Fruit fly (Drosophila melanogaster) whole organism, adult: Measurements from ENCODE around the gene Taf10b.

Source experiments
- CG11617 ChIP-seq: fragments of 200-800 bp; sonication (Bioruptor generic); optimal IDR thresholded peaks from 2 replicates; lab custom pipeline; 2017; ENCODE audit warnings: mild to moderate bottlenecking, missing biosample characterization, missing genetic modification reagents, missing genetic modification characterization
- CG14711 ChIP-seq: fragments of 200-800 bp; sonication (Bioruptor generic); optimal IDR thresholded peaks from 2 replicates; lab custom pipeline; 2018; ENCODE audit warnings: missing biosample characterization, mild to moderate bottlenecking, missing genetic modification characterization, moderate library complexity
- CG1620 ChIP-seq: fragments of 200-800 bp; sonication (Bioruptor generic); optimal IDR thresholded peaks from 2 replicates; lab custom pipeline; 2016; ENCODE audit warnings: missing biosample characterization, missing genetic modification characterization
- CG5204 ChIP-seq: fragments of 200-800 bp; sonication (Bioruptor generic); optimal IDR thresholded peaks from 2 replicates; lab custom pipeline; 2016; ENCODE audit warnings: missing biosample characterization, missing genetic modification characterization
- CG7045 ChIP-seq: fragments of 200-800 bp; sonication (Bioruptor generic); optimal IDR thresholded peaks from 2 replicates; lab custom pipeline; 2017; ENCODE audit warnings: missing biosample characterization, mild to moderate bottlenecking, missing genetic modification characterization
- Clk ChIP-seq: fragments of 200-800 bp; sonication (Bioruptor generic); optimal IDR thresholded peaks from 2 replicates; lab custom pipeline; 2017; ENCODE audit warnings: missing biosample characterization, missing genetic modification characterization
- Hr96 ChIP-seq: fragments of 200-800 bp; sonication (Bioruptor generic); optimal IDR thresholded peaks from 2 replicates; lab custom pipeline; 2016; ENCODE audit warnings: missing biosample characterization, missing genetic modification characterization
- Mnt ChIP-seq: fragments of 200-800 bp; sonication (Bioruptor generic); optimal IDR thresholded peaks from 2 replicates; lab custom pipeline; 2016; ENCODE audit warnings: missing biosample characterization, mild to moderate bottlenecking, missing genetic modification characterization
- bab1 ChIP-seq: fragments of 200-800 bp; sonication (Bioruptor generic); optimal IDR thresholded peaks from 3 replicates; lab custom pipeline; 2019; ENCODE audit warnings: missing biosample characterization, mild to moderate bottlenecking, missing genetic modification characterization, moderate library complexity
- cnc ChIP-seq, 2 experiments: fragments of >200 bp; optimal IDR thresholded peaks; 2 replicates each; lab custom pipeline; 2017
- kay ChIP-seq: fragments of 200-800 bp; sonication (Bioruptor generic); peaks from one replicate; lab custom pipeline; 2016; ENCODE audit warnings: missing biosample characterization, missing genetic modification characterization, borderline replicate concordance
- ovo ChIP-seq: fragments of 200-800 bp; sonication (Bioruptor generic); optimal IDR thresholded peaks from 2 replicates; lab custom pipeline; 2016; ENCODE audit warnings: missing biosample characterization, missing genetic modification characterization
- pad ChIP-seq: fragments of 200-800 bp; sonication (Bioruptor generic); optimal IDR thresholded peaks from 3 replicates; lab custom pipeline; 2017; ENCODE audit warnings: missing biosample characterization, missing genetic modification characterization, mild to moderate bottlenecking, moderate library complexity, missing genetic modification reagents

dm6 chr2L:2810831-2811230, 43.2 kb upstream of the Taf10b start:
- TF ChIP-seq Mnt (GFP tag; lab: Kevin White, UChicago) (no peak), cnc (optimal IDR thresholded peaks at IDR 0.05; lab: Kevin White, UChicago) (no peak), bab1 (GFP tag; lab: Kevin White, UChicago) (no peak), kay (GFP tag; lab: Kevin White, UChicago) (no peak), pad (GFP tag; lab: Kevin White, UChicago) (no peak), CG14711 (no peak), ovo (GFP tag; lab: Kevin White, UChicago) (no peak), CG7045 (no peak), CG5204 (no peak), CG11617 (GFP tag; lab: Kevin White, UChicago) (no peak), CG1620 (no peak), Hr96 (no peak), Clk (GFP tag; lab: Kevin White, UChicago) (no peak)
